Worm (Caenorhabditis elegans): Measurements from ENCODE around the gene M03A1.8.

ce11 chrII:4531880-4532279 is 28.3 kb upstream of the M03A1.8 start, which contains the start of gene sra-32:
- no peak for TF ChIP-seq dao-5 (tag; optimal IDR thresholded peaks at IDR 0.05)
- no peak for TF ChIP-seq him-1 (tag; optimal IDR thresholded peaks at IDR 0.05)
- TF ChIP-seq W03F9.2 (tag; optimal IDR thresholded peaks at IDR 0.05) = no peak
